Worm (Caenorhabditis elegans): ENCODE results near the gene lact-1.

lact-1 gene

DNA sequence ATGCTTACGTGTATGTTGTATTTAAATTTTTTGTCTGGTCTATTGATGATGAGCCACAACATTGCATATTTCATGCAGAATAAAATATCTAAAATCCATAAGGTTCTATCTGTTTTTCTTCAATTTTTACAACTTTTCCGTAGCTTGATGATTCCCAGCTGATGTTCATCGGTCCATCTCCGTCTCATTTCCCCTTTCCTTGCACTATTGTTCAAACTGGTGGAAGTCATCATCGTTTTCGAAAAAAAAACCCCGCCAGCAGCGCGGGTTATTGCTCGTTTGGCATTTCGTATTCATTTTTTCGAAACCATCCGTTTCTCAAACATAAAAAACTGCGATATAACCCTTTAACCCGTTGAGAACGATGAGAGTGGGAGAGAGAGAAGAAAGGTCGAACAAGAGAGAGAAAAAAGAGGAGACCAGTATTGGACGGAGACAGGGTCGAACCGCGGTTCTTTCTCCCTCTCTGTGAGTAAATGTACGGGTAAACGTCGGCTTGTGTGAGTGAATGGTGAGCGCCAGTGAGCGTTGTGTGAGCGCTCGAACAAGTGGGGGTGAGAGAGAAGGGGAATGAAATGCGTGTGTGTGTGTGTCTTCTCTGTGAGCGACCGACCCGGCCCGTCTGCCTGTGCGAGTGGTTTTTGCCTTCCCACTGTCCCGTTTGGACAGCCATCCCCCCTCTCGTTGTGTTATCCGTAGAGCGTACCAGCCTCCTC, 4.6 kb upstream of the lact-1 start (continued):
- no peak for TF ChIP-seq aly-2 (tag; optimal IDR thresholded peaks at IDR 0.05)
- TF ChIP-seq set-16 (GFP tag; IDR thresholded peaks at IDR 0.05), result peak; percentile 88
- TF ChIP-seq nhr-76 (tag; optimal IDR thresholded peaks at IDR 0.05), result no peak
- TF ChIP-seq ceh-62 (tag; optimal IDR thresholded peaks at IDR 0.05), result no peak
- TF ChIP-seq nhr-25 (tag; optimal IDR thresholded peaks at IDR 0.05; ENCODE audit: borderline replicate concordance, insufficient read depth), result peak; percentile 98
- peak; percentile 81 for TF ChIP-seq hlh-30 (tag; optimal IDR thresholded peaks at IDR 0.05; ENCODE audit: insufficient read depth)
- TF ChIP-seq D1046.2 (GFP tag; IDR thresholded peaks at IDR 0.05), result no peak
- TF ChIP-seq hmg-1.1 (GFP tag; IDR thresholded peaks at IDR 0.05), result peak; percentile 96
- no peak for TF ChIP-seq lin-1 (GFP tag; IDR thresholded peaks at IDR 0.05)
- TF ChIP-seq Y5F2A.4 (GFP tag; optimal IDR thresholded peaks at IDR 0.05), result no peak
- TF ChIP-seq lin-13 (GFP tag; optimal IDR thresholded peaks at IDR 0.05), result peak; percentile 90
- peak; percentile 65 for TF ChIP-seq vab-7 (GFP tag; IDR thresholded peaks at IDR 0.05)
- TF ChIP-seq php-3 (GFP tag; IDR thresholded peaks at IDR 0.05), result 0 out of 2 replicates have a peak, but pooled peaks have one; percentile 52
- TF ChIP-seq nhr-11 (tag; optimal IDR thresholded peaks at IDR 0.05), result peak; percentile 77
- peak; percentile 91 for TF ChIP-seq mes-2 (tag; optimal IDR thresholded peaks at IDR 0.05; ENCODE audit: poor library complexity, severe bottlenecking)
- TF ChIP-seq mdt-29 (GFP tag; IDR thresholded peaks at IDR 0.05), result 0 out of 2 replicates have a peak, but pooled peaks have one; percentile 26
- TF ChIP-seq nhr-6 (tag; optimal IDR thresholded peaks at IDR 0.05), result peak; percentile 57
- no peak for TF ChIP-seq tag-97 (GFP tag; IDR thresholded peaks at IDR 0.05)
- peak in 1 of 2 experiments; percentile 77 for TF ChIP-seq hif-1 (tag; optimal IDR thresholded peaks at IDR 0.05)
- TF ChIP-seq egl-27 (tag; optimal IDR thresholded peaks at IDR 0.05), result no peak
- TF ChIP-seq T26A8.4 (GFP tag; IDR thresholded peaks at IDR 0.05), result peak; percentile 86
- TF ChIP-seq lir-3 (tag; optimal IDR thresholded peaks at IDR 0.05), result no peak
- TF ChIP-seq nhr-237 (tag; optimal IDR thresholded peaks at IDR 0.05), result no peak
- TF ChIP-seq pqm-1 (tag; optimal IDR thresholded peaks at IDR 0.05), result peak; percentile 43
- peak; percentile 21 for TF ChIP-seq attf-4 (tag; optimal IDR thresholded peaks at IDR 0.05)
- no peak for TF ChIP-seq Y105C5A.15 (GFP tag; IDR thresholded peaks at IDR 0.05)
- peak; percentile 94 for TF ChIP-seq nhr-77 (tag; optimal IDR thresholded peaks at IDR 0.05)
- no peak for TF ChIP-seq pha-4 (GFP tag; IDR thresholded peaks at IDR 0.05)
- TF ChIP-seq pha-4 (tag; optimal IDR thresholded peaks at IDR 0.05), result no peak
- TF ChIP-seq nhr-42 (GFP tag; IDR thresholded peaks at IDR 0.05), result 0 out of 2 replicates have a peak, but pooled peaks have one; percentile 56
- no peak for TF ChIP-seq sdz-12 (GFP tag; optimal IDR thresholded peaks at IDR 0.05)
- no peak for TF ChIP-seq ceh-44 (GFP tag; IDR thresholded peaks at IDR 0.05)
- TF ChIP-seq lsy-2 (tag; optimal IDR thresholded peaks at IDR 0.05), result peak; percentile 77 to 79
- TF ChIP-seq nhr-41 (GFP tag; IDR thresholded peaks at IDR 0.05), result peak; percentile 85
- peak; percentile 78 for TF ChIP-seq F37D6.2 (tag; optimal IDR thresholded peaks at IDR 0.05)
- TF ChIP-seq snpc-1.2 (GFP tag; IDR thresholded peaks at IDR 0.05), result no peak
- TF ChIP-seq spr-3 (GFP tag; optimal IDR thresholded peaks at IDR 0.05), result peak; percentile 41
- no peak for TF ChIP-seq nhr-111 (GFP tag; optimal IDR thresholded peaks at IDR 0.05)
- TF ChIP-seq ztf-7 (tag; optimal IDR thresholded peaks at IDR 0.05), result no peak
- 0 out of 2 replicates have a peak, but pooled peaks have one; percentile 14 for TF ChIP-seq mxl-2 (GFP tag; conservative IDR thresholded peaks at IDR 0.05)
- no peak for TF ChIP-seq zag-1 (tag; optimal IDR thresholded peaks at IDR 0.05)
- TF ChIP-seq lin-38 (GFP tag; IDR thresholded peaks at IDR 0.05), result peak; percentile 78
- TF ChIP-seq daf-16 (GFP tag; optimal IDR thresholded peaks at IDR 0.05), result peak; percentile 57
- peak; percentile 82 for TF ChIP-seq daf-16 (tag; optimal IDR thresholded peaks at IDR 0.05)
- 0 out of 2 replicates have a peak, but pooled peaks have one; percentile 26 for TF ChIP-seq dmd-9 (GFP tag; IDR thresholded peaks at IDR 0.05)
- peak; percentile 95 for TF ChIP-seq hlh-11 (tag; optimal IDR thresholded peaks at IDR 0.05)
- 0 out of 2 replicates have a peak, but pooled peaks have one; percentile 9 for TF ChIP-seq dmd-8 (GFP tag; IDR thresholded peaks at IDR 0.05)
- no peak for TF ChIP-seq ZK546.5 (tag; optimal IDR thresholded peaks at IDR 0.05)
- no peak for TF ChIP-seq daf-8 (GFP tag; IDR thresholded peaks at IDR 0.05)
- TF ChIP-seq duxl-1 (tag; optimal IDR thresholded peaks at IDR 0.05; ENCODE audit: poor library complexity), result peak; percentile 56
